Worm (Caenorhabditis elegans) whole organism, L3 larva: ENCODE data around the gene srsx-40.

ENCODE experiments used
- R02D3.7 ChIP-seq: fragments of 150-350 bp; optimal IDR thresholded peaks from 2 replicates; lab custom pipeline; 2014; ENCODE audit warnings: missing biosample characterization, missing genetic modification characterization
- ZK546.5 ChIP-seq: sonication (generic microtip); optimal IDR thresholded peaks from 2 replicates; lab custom pipeline; 2017; ENCODE audit warnings: missing biosample characterization, missing genetic modification characterization
- aly-2 ChIP-seq: fragments of 150-350 bp; optimal IDR thresholded peaks from 2 replicates; lab custom pipeline; 2014; ENCODE audit warnings: missing biosample characterization, missing genetic modification characterization
- ceh-16 ChIP-seq: sonication (generic microtip); optimal IDR thresholded peaks from 2 replicates; lab custom pipeline; 2017; ENCODE audit warnings: missing biosample characterization, missing genetic modification characterization
- ceh-28 ChIP-seq: fragments of 150-350 bp; optimal IDR thresholded peaks from 2 replicates; lab custom pipeline; 2014; ENCODE audit warnings: missing biosample characterization, missing genetic modification reagents, missing genetic modification characterization
- ceh-82 ChIP-seq: fragments of 150-350 bp; optimal IDR thresholded peaks from 2 replicates; lab custom pipeline; 2014; ENCODE audit warnings: missing biosample characterization, missing genetic modification characterization
- ceh-9 ChIP-seq: sonication (generic microtip); optimal IDR thresholded peaks from 2 replicates; lab custom pipeline; 2018; ENCODE audit warnings: missing biosample characterization, missing genetic modification characterization
- daf-12 ChIP-seq: fragments of 150-350 bp; optimal IDR thresholded peaks from 2 replicates; lab custom pipeline; 2014; ENCODE audit warnings: missing biosample characterization, missing genetic modification reagents, missing genetic modification characterization
- egl-5 ChIP-seq: fragments of 150-350 bp; optimal IDR thresholded peaks from 2 replicates; lab custom pipeline; 2017; ENCODE audit warnings: missing biosample characterization, missing genetic modification reagents, missing genetic modification characterization, inconsistent platforms
- elt-1 ChIP-seq: fragments of 150-350 bp; optimal IDR thresholded peaks from 2 replicates; lab custom pipeline; 2014; ENCODE audit warnings: missing biosample characterization, missing genetic modification characterization
- eor-1 ChIP-seq, 2 experiments: fragments of 150-350 bp; optimal IDR thresholded peaks; 2 replicates each; lab custom pipeline; 2014 to 2018; ENCODE audit warnings: missing biosample characterization in 2 of 2, missing genetic modification characterization in 2 of 2
- fkh-10 ChIP-seq: sonication (generic microtip); optimal IDR thresholded peaks from 2 replicates; lab custom pipeline; 2017; ENCODE audit warnings: missing biosample characterization, missing genetic modification reagents, missing genetic modification characterization
- fkh-2 ChIP-seq: fragments of 150-350 bp; optimal IDR thresholded peaks from 2 replicates; lab custom pipeline; 2014; ENCODE audit warnings: missing biosample characterization, missing genetic modification reagents, missing genetic modification characterization
- jun-1 ChIP-seq: fragments of 150-350 bp; optimal IDR thresholded peaks from 2 replicates; lab custom pipeline; 2014; ENCODE audit warnings: missing biosample characterization, missing genetic modification reagents, missing genetic modification characterization
- lin-39 ChIP-seq: fragments of 150-350 bp; optimal IDR thresholded peaks from 2 replicates; lab custom pipeline; 2018; ENCODE audit warnings: missing biosample characterization, missing genetic modification reagents, missing genetic modification characterization
- lsy-12 ChIP-seq: sonication (generic microtip); optimal IDR thresholded peaks from 2 replicates; lab custom pipeline; 2016; ENCODE audit warnings: mild to moderate bottlenecking, missing genetic modification characterization, missing compliant biosample characterization
- mdl-1 ChIP-seq: fragments of 150-350 bp; optimal IDR thresholded peaks from 2 replicates; lab custom pipeline; 2014; ENCODE audit warnings: missing biosample characterization, missing genetic modification characterization
- nhr-11 ChIP-seq: fragments of 150-350 bp; optimal IDR thresholded peaks from 2 replicates; lab custom pipeline; 2014; ENCODE audit warnings: missing biosample characterization, missing genetic modification characterization
- nhr-12 ChIP-seq: fragments of 150-350 bp; optimal IDR thresholded peaks from 2 replicates; lab custom pipeline; 2014; ENCODE audit warnings: missing biosample characterization, missing genetic modification characterization
- nhr-237 ChIP-seq: fragments of 150-350 bp; optimal IDR thresholded peaks from 2 replicates; lab custom pipeline; 2014; ENCODE audit warnings: missing biosample characterization, missing genetic modification characterization
- nhr-28 ChIP-seq: fragments of 150-350 bp; optimal IDR thresholded peaks from 2 replicates; lab custom pipeline; 2014; ENCODE audit warnings: missing biosample characterization, missing genetic modification characterization
- nhr-76 ChIP-seq: fragments of 150-350 bp; sonication (generic microtip); optimal IDR thresholded peaks from 5 replicates; lab custom pipeline; 2014; ENCODE audit warnings: missing biosample characterization, missing genetic modification characterization
- nhr-77 ChIP-seq: fragments of 150-350 bp; optimal IDR thresholded peaks from 2 replicates; lab custom pipeline; 2014; ENCODE audit warnings: missing biosample characterization, missing genetic modification characterization
- pqm-1 ChIP-seq: fragments of 150-350 bp; optimal IDR thresholded peaks from 2 replicates; lab custom pipeline; 2017; ENCODE audit warnings: missing biosample characterization, missing genetic modification characterization, inconsistent platforms
- sea-2 ChIP-seq: fragments of 150-350 bp; sonication (generic microtip); optimal IDR thresholded peaks from 4 replicates; lab custom pipeline; 2014; ENCODE audit warnings: missing biosample characterization, missing genetic modification reagents, missing genetic modification characterization
- skn-1 ChIP-seq: fragments of 150-350 bp; optimal IDR thresholded peaks from 2 replicates; lab custom pipeline; 2014; ENCODE audit warnings: missing biosample characterization, missing genetic modification characterization
- snpc-4 ChIP-seq: fragments of 150-350 bp; optimal IDR thresholded peaks from 2 replicates; lab custom pipeline; 2014; ENCODE audit warnings: missing biosample characterization, missing genetic modification characterization
- tbx-2 ChIP-seq: sonication (generic microtip); optimal IDR thresholded peaks from 2 replicates; lab custom pipeline; 2016; ENCODE audit warnings: mild to moderate bottlenecking, missing genetic modification characterization, missing compliant biosample characterization
- unc-62 ChIP-seq: fragments of 150-350 bp; sonication (generic microtip); optimal IDR thresholded peaks from 4 replicates; lab custom pipeline; 2014; ENCODE audit warnings: missing biosample characterization, missing genetic modification reagents, missing genetic modification characterization
- zag-1 ChIP-seq: fragments of 150-350 bp; optimal IDR thresholded peaks from 2 replicates; lab custom pipeline; 2014; ENCODE audit warnings: missing biosample characterization, missing genetic modification characterization
- ztf-11 ChIP-seq: fragments of 150-350 bp; optimal IDR thresholded peaks from 2 replicates; lab custom pipeline; 2014; ENCODE audit warnings: missing biosample characterization, missing genetic modification characterization
- ztf-4 ChIP-seq: fragments of 150-350 bp; optimal IDR thresholded peaks from 2 replicates; lab custom pipeline; 2014; ENCODE audit warnings: missing biosample characterization, missing genetic modification characterization

Gene srsx-40

DNA sequence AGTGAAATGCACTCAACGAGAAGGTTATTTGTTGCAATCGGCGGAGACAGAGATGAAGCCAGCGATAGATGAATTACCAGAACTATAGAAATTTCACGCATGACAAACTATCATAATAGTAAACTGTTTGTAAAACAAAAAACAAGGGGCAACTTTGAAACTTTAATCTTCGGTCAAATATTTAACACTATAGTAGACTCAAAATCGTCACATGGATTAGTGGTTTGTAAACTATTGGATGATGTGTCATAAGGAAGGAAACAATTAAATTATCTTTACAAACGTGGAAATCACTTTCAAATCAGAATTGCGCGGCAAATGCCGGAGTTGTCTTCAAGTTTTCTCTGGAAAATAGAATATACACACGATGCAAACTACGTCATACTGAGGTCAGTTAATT, 14.2 kb upstream of the srsx-40 start, which contains the start of gene ZK105.5:
Gene ZK105.5 (minus strand): TSS at position 101 of the 400 bp plus-strand sequence.
- TF ChIP-seq ztf-4 (tag; lab: Kevin White, UChicago), result no peak
- TF ChIP-seq eor-1 (tag; optimal IDR thresholded peaks at IDR 0.05; lab: Kevin White, UChicago), result no peak
- TF ChIP-seq egl-5, result no peak
- TF ChIP-seq ceh-9 (tag; lab: Kevin White, UChicago), result no peak

DNA sequence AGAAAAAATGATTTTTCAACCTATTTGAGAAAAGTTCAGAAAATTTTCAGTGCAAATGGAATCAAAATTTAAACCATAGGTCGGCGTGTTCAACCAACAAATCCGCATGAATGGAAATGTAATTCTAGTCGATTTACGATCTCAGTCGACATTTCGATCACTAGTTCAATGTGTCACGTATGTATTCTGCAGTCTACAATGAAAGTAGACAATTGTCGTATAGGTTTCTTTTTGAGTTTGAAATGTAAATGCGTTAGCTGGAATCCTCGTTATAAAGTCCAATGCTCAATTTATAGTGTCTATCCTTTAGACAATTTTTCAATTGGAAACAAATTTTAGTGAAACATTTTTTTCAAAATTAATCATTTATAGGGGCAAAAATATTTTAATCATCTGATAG, 12.6 kb upstream of the srsx-40 start, which contains the start of gene ZK105.12:
Gene ZK105.12 (minus strand): TSS at position 101 of the 400 bp plus-strand sequence.
- TF ChIP-seq ceh-9 (tag; lab: Kevin White, UChicago), result no peak
- TF ChIP-seq nhr-11 (tag; lab: Kevin White, UChicago), result no peak
- no peak for TF ChIP-seq sea-2 (GFP tag; lab: Kevin White, UChicago)
- TF ChIP-seq lsy-12 (tag; lab: Kevin White, UChicago), result no peak
- no peak for TF ChIP-seq ceh-16 (tag; lab: Kevin White, UChicago)
- TF ChIP-seq nhr-12 (tag; lab: Kevin White, UChicago), result no peak

DNA sequence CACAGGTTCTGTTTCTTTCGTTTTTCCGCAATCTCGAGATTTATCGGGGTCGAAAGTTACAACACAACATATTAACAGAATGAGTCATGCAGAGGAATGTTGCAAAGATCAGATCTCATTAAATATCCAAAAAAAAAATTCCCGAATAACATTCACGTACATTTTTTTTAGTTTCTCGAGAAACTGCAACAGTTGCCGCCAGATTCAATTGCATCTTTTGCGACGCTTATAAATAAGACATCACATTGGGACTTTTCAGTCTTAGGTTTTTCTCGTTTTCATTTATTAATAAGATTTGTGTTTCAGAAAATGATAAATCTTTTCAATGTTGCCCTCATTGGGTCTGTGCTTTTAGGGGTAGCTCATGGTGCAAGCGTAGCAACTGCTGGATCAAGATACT, 10.3 kb upstream of the srsx-40 start, which contains the start of gene ZK105.1:
Gene ZK105.1 (plus strand): TSS at position 301 of the 400 bp plus-strand sequence.
- no peak for TF ChIP-seq skn-1 (tag; lab: Kevin White, UChicago)
- TF ChIP-seq snpc-4 (tag; lab: Kevin White, UChicago), result no peak
- TF ChIP-seq fkh-10 (GFP tag; lab: Kevin White, UChicago), result no peak
- TF ChIP-seq jun-1 (tag; lab: Kevin White, UChicago), result no peak
- no peak for TF ChIP-seq nhr-28 (tag; lab: Kevin White, UChicago)
- no peak for TF ChIP-seq fkh-2 (tag; lab: Kevin White, UChicago)
- TF ChIP-seq aly-2 (tag; lab: Kevin White, UChicago), result no peak
- TF ChIP-seq nhr-76 (tag; lab: Kevin White, UChicago), result no peak
- TF ChIP-seq R02D3.7, result no peak
- TF ChIP-seq unc-62 (GFP tag; lab: Kevin White, UChicago), result no peak
- no peak for TF ChIP-seq ceh-9 (tag; lab: Kevin White, UChicago)
- TF ChIP-seq eor-1 (tag; optimal IDR thresholded peaks at IDR 0.05; lab: Kevin White, UChicago), result no peak
- TF ChIP-seq daf-12, result no peak
- TF ChIP-seq ceh-82, result no peak
- no peak for TF ChIP-seq zag-1 (tag; lab: Kevin White, UChicago)
- TF ChIP-seq nhr-237 (tag; lab: Kevin White, UChicago), result no peak
- TF ChIP-seq ZK546.5 (tag; lab: Kevin White, UChicago), result no peak

DNA sequence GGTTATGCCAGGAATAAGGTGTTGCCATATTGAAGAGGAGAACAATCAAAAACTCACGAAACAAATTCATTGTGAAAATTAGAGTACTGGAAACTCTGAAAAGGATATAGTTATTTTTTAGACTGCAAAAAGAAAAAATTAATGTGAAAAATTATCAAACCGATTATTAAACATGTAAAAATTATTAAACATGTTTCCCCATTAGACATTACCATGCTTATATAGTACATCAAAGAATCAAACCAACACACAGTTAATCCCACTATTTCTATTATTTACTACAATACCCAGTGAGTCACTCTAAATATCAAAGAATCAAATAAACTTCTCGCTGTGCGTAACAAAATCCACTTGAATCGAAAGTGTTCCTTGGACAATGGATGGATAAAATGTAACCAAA, 9.6 kb upstream of the srsx-40 start, which contains the start of gene ZK105.13:
Gene ZK105.13 (minus strand): TSS at position 101 of the 400 bp plus-strand sequence.
- TF ChIP-seq elt-1 (tag; lab: Kevin White, UChicago) (no peak), ceh-82 (no peak), daf-12 (no peak), ceh-28 (tag; lab: Kevin White, UChicago) (no peak), skn-1 (tag; lab: Kevin White, UChicago) (no peak), mdl-1 (tag; lab: Kevin White, UChicago) (no peak)

DNA sequence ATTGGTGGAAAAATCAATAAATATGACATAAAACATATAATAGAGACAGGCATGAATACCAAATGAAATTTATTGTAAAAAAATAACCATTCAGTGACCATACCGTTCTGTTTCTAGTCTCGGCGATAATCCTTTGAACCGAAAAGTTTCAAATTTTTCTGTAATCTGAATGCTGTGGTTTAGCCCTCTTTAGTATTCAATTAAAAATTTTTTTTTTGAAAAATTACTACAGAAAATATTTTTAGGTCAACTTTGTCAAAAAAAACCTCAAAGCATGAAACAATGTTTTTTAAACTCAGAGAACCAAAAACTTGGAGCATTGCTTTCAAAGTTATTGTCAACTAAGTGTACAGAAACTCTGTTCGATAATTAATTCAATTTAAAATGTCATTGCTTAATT, 5.1 kb upstream of the srsx-40 start, which contains the start of gene ZK105.11:
Gene ZK105.11 (minus strand): TSS at position 101 of the 400 bp plus-strand sequence.
- TF ChIP-seq lin-39 (tag; lab: Kevin White, UChicago), result no peak
- no peak for TF ChIP-seq skn-1 (tag; lab: Kevin White, UChicago)
- TF ChIP-seq tbx-2 (tag; lab: Kevin White, UChicago), result no peak
- TF ChIP-seq pqm-1 (tag; lab: Kevin White, UChicago), result no peak
- TF ChIP-seq nhr-77 (tag; lab: Kevin White, UChicago), result no peak
- TF ChIP-seq eor-1 (tag; optimal IDR thresholded peaks at IDR 0.05; lab: Kevin White, UChicago), result no peak

DNA sequence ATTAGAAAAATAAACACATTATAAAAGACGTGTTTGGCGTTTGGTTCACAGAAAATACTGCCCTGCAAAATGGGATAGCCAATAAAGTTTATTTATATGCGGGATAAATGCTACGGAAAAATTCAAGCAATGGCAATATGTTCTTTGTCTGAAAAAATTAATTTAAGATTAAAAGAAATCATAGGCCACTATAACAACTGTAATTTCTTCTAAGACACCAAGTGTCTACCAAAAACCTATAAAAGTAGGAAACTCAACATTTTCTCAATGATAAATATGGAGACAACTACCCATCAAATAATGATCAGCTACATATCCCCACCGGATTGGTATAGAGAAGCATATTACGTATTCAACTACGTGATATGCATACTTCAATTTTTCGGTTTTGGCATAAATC, 1.9 kb upstream of the srsx-40 start, which contains the start of gene srw-3:
Gene srw-3 (plus strand): TSS at position 301 of the 400 bp plus-strand sequence.
- TF ChIP-seq nhr-28 (tag; lab: Kevin White, UChicago) (no peak), ztf-11 (no peak), lin-39 (tag; lab: Kevin White, UChicago) (no peak), tbx-2 (tag; lab: Kevin White, UChicago) (no peak), skn-1 (tag; lab: Kevin White, UChicago) (no peak), nhr-237 (tag; lab: Kevin White, UChicago) (no peak)
- TF ChIP-seq, all 47 proteins: peak for 0
